Worm (Caenorhabditis elegans): ENCODE data around the gene max-1.

ce11 chrV:13137955-13138354 lies 17.9 kb upstream of the max-1 start, which contains the start of gene clec-41:
- TF ChIP-seq zip-4 (GFP tag; optimal IDR thresholded peaks at IDR 0.05) (no peak), nhr-12 (tag; optimal IDR thresholded peaks at IDR 0.05) (no peak), ama-1 (optimal IDR thresholded peaks at IDR 0.05) (no peak), ceh-63 (GFP tag; optimal IDR thresholded peaks at IDR 0.05) (no peak), lsy-2 (tag; optimal IDR thresholded peaks at IDR 0.05) (no peak), pqm-1 (tag; optimal IDR thresholded peaks at IDR 0.05) (peak; percentile 44)

All from whole organism, L1 larva.